Fruit fly (Drosophila melanogaster): ENCODE data around the gene Cow.

dm6 chr3R:23067209-23067826, 45.2 kb downstream of the Cow start, which contains the start of gene CG17111:
- TF ChIP-seq CG11762 (GFP tag; optimal IDR thresholded peaks at IDR 0.05; ENCODE audit: insufficient read depth) (no peak), Gug (GFP tag; IDR thresholded peaks at IDR 0.05) (no peak)

Data from whole organism, prepupa.